Fruit fly (Drosophila melanogaster): Measurements from ENCODE around the gene cv-c.

cv-c gene

dm6 chr3R:14424777-14425176 is 56.7 kb downstream of the cv-c start:
- peak; percentile 65 for TF ChIP-seq CG6276 (GFP tag; optimal IDR thresholded peaks at IDR 0.05)
- no peak for TF ChIP-seq CG10631 (GFP tag; optimal IDR thresholded peaks at IDR 0.05)
- TF ChIP-seq CG4318 (GFP tag; optimal IDR thresholded peaks at IDR 0.05): peak; percentile 24
- TF ChIP-seq net (GFP tag; optimal IDR thresholded peaks at IDR 0.05): peak; percentile 28
- peak; percentile 19 for TF ChIP-seq OdsH (GFP tag; optimal IDR thresholded peaks at IDR 0.05)
- TF ChIP-seq Sox102F (GFP tag; optimal IDR thresholded peaks at IDR 0.05): no peak
- peak; percentile 47; the same call in 1 of the 3 replicates for TF ChIP-seq eg (GFP tag; IDR thresholded peaks at IDR 0.05)
- TF ChIP-seq CG6163 (GFP tag; IDR thresholded peaks at IDR 0.05): 0 out of 3 replicates have a peak, but pooled peaks have one; percentile 43
- TF ChIP-seq CG32006 (GFP tag; optimal IDR thresholded peaks at IDR 0.05): peak; percentile 62
- TF ChIP-seq CG8632 (GFP tag; optimal IDR thresholded peaks at IDR 0.05): no peak
- no peak for TF ChIP-seq Ets96B (tag; optimal IDR thresholded peaks at IDR 0.05)
- no peak for TF ChIP-seq Hr39 (GFP tag; optimal IDR thresholded peaks at IDR 0.05)
- peak; percentile 72 for TF ChIP-seq CG15336 (GFP tag; IDR thresholded peaks at IDR 0.05)
- no peak for TF ChIP-seq fkh (GFP tag; optimal IDR thresholded peaks at IDR 0.05)
- TF ChIP-seq CG6808 (GFP tag; optimal IDR thresholded peaks at IDR 0.05): no peak
- peak in 1 of 2 experiments; percentile 46 for TF ChIP-seq salr (GFP tag; optimal IDR thresholded peaks at IDR 0.05)
- no peak for TF ChIP-seq CG10669 (GFP tag; optimal IDR thresholded peaks at IDR 0.05)
- peak; percentile 76 for TF ChIP-seq CG8119 (GFP tag; IDR thresholded peaks at IDR 0.05)
- no peak for TF ChIP-seq acj6 (GFP tag; optimal IDR thresholded peaks at IDR 0.05)
- peak; percentile 2 for TF ChIP-seq CG3919 (GFP tag; optimal IDR thresholded peaks at IDR 0.05)
- peak; percentile 31; the same call in 1 of the 2 replicates for TF ChIP-seq Gug (GFP tag; IDR thresholded peaks at IDR 0.05)
- TF ChIP-seq Hr4 (GFP tag; optimal IDR thresholded peaks at IDR 0.05): peak; percentile 61
- TF ChIP-seq achi (GFP tag; optimal IDR thresholded peaks at IDR 0.05): peak; percentile 16
- peak; percentile 63 for TF ChIP-seq Eip78C (GFP tag)

- TF ChIP-seq CG34406 (GFP tag; optimal IDR thresholded peaks at IDR 0.05) (peak; percentile 44), esn (GFP tag; optimal IDR thresholded peaks at IDR 0.05) (no peak), dsx (GFP tag; optimal IDR thresholded peaks at IDR 0.05; ENCODE audit: poor library complexity, severe bottlenecking) (peak; percentile 64), Eip93F (GFP tag; optimal IDR thresholded peaks at IDR 0.05) (no peak), Eip75B (GFP tag; optimal IDR thresholded peaks at IDR 0.05) (peak; percentile 13), Eip78C (GFP tag) (peak; percentile 84), CG7368 (GFP tag; optimal IDR thresholded peaks at IDR 0.05) (peak; percentile 22), Lpt (GFP tag; optimal IDR thresholded peaks at IDR 0.05) (no peak), OdsH (GFP tag; optimal IDR thresholded peaks at IDR 0.05) (peak; percentile 29), achi (GFP tag; optimal IDR thresholded peaks at IDR 0.05) (peak; percentile 59), ss (GFP tag; optimal IDR thresholded peaks at IDR 0.05) (peak in 1 of 2 experiments; percentile 77), Ets96B (tag; optimal IDR thresholded peaks at IDR 0.05) (peak; percentile 66), CG8632 (GFP tag; optimal IDR thresholded peaks at IDR 0.05) (peak; percentile 65), svp (GFP tag) (peak; percentile 50), CG3919 (GFP tag; optimal IDR thresholded peaks at IDR 0.05) (peak; percentile 44), Ets21C (GFP tag; optimal IDR thresholded peaks at IDR 0.05) (no peak), CG8119 (GFP tag; IDR thresholded peaks at IDR 0.05) (0 out of 3 replicates have a peak, but pooled peaks have one; percentile 29), CG6808 (GFP tag; optimal IDR thresholded peaks at IDR 0.05) (peak; percentile 46), CG3032 (tag; optimal IDR thresholded peaks at IDR 0.05) (peak; percentile 61), CG6792 (GFP tag; optimal IDR thresholded peaks at IDR 0.05) (peak; percentile 23), lz (GFP tag; optimal IDR thresholded peaks at IDR 0.05) (no peak), CG10669 (GFP tag; optimal IDR thresholded peaks at IDR 0.05) (peak; percentile 61), spab (GFP tag; optimal IDR thresholded peaks at IDR 0.05) (peak; percentile 62), CG10631 (GFP tag; optimal IDR thresholded peaks at IDR 0.05) (peak; percentile 68), CG8319 (GFP tag; optimal IDR thresholded peaks at IDR 0.05) (peak; percentile 1), CG15336 (GFP tag; IDR thresholded peaks at IDR 0.05) (no peak), CG1621 (tag; optimal IDR thresholded peaks at IDR 0.05) (peak; percentile 3), CG11294 (GFP tag; IDR thresholded peaks at IDR 0.05) (no peak), net (GFP tag; optimal IDR thresholded peaks at IDR 0.05) (no peak), fd59A (GFP tag; optimal IDR thresholded peaks at IDR 0.05) (peak; percentile 35), cyc (GFP tag; optimal IDR thresholded peaks at IDR 0.05) (no peak), CG9139 (GFP tag; optimal IDR thresholded peaks at IDR 0.05) (peak; percentile 44), acj6 (GFP tag; optimal IDR thresholded peaks at IDR 0.05) (peak; percentile 25), CG32006 (GFP tag; optimal IDR thresholded peaks at IDR 0.05) (peak; percentile 15), CG6163 (GFP tag; IDR thresholded peaks at IDR 0.05) (peak; percentile 70)
Observed at dm6 chr3R:14421818-14422217, 59.7 kb downstream of the cv-c start.

Measured in whole organism, prepupa.